Worm (Caenorhabditis elegans): ENCODE measurements around the gene cest-1.2.
"Not testable (repeated sequence)": the region's sequence is repeated elsewhere in the genome, so short reads cannot be mapped to it uniquely, and the experiment has no call there.

cest-1.2 gene

DNA sequence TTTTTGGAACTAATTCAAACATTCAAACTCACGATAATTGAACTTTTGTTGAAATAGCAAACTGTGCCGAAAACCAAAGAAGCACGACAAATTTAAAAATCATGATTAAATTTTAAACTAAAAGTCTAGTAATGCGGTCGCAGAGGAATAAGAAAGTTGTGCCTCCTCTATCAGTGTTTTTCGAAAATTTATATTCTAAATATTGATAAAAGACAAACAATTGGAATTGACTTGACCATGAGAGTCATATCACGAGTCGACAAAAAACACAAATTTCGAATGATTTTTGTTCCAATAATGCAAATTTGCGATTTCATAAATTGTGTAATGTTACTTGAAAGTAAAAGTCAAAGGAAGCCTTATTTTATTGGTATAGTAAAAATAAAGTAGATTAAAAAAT is at the start of gene cest-1.2:
TSS of gene cest-1.2 (minus strand) at position 165 of the 400 bp plus-strand sequence.
- TF ChIP-seq flt-1 (GFP tag; IDR thresholded peaks at IDR 0.05) (no peak), klf-2 (GFP tag; conservative IDR thresholded peaks at IDR 0.05) (no peak)

DNA sequence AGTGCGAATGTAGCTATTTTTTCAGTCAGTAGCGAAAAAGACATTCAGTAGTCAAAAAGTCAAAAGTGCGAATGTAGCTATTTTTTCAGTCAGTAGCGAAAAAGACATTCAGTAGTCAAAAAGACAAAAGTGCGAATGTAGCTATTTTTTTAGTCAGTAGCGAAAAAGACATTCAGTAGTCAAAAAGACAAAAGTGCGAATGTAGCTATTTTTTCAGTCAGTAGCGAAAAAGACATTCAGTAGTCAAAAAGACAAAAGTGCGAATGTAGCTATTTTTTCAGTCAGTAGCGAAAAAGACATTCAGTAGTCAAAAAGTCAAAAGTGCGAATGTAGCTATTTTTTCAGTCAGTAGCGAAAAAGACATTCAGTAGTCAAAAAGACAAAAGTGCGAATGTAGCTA is 44.6 kb upstream of the cest-1.2 start, which contains the start of gene T16A9.3:
TSS of gene T16A9.3 (plus strand) at position 301 of the 400 bp plus-strand sequence.
- not testable (repeated sequence) for TF ChIP-seq ztf-29 (GFP tag; IDR thresholded peaks at IDR 0.05); ztf-23 (GFP tag; IDR thresholded peaks at IDR 0.05); klf-2 (GFP tag; conservative IDR thresholded peaks at IDR 0.05)

ce11 chrV:14200086-14200485 is 39.4 kb upstream of the cest-1.2 start:
- TF ChIP-seq ztf-23 (GFP tag; IDR thresholded peaks at IDR 0.05) (no peak), klf-2 (GFP tag; conservative IDR thresholded peaks at IDR 0.05) (no peak), tab-1 (GFP tag; IDR thresholded peaks at IDR 0.05) (no peak), T22C8.4 (GFP tag; IDR thresholded peaks at IDR 0.05) (no peak), ztf-29 (GFP tag; IDR thresholded peaks at IDR 0.05) (no peak), med-1 (GFP tag; optimal IDR thresholded peaks at IDR 0.05; ENCODE audit: insufficient read depth) (no peak), ref-1 (GFP tag; conservative IDR thresholded peaks at IDR 0.05) (no peak), cog-1 (tag; optimal IDR thresholded peaks at IDR 0.05) (no peak), flt-1 (GFP tag; IDR thresholded peaks at IDR 0.05) (no peak)

DNA sequence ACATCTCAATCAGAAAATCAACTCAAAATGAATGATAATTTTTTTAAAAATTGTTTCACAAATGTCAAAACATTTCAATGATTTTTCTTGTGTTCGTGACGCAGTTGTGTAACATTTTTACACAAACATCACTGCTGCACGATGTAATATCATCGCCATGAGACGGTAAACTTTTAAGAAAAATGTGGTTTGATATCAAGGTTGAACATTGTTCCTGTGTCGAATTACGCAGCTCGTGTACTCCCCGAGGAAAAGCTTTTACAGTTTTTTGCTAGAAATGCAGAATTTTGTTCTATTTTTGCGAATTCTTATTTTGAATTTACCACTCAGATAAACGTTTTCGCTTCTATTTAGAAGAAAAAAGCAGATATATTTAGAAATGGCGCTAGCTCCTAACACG is 37.0 kb upstream of the cest-1.2 start:
- TF ChIP-seq tab-1 (GFP tag; IDR thresholded peaks at IDR 0.05) (no peak), med-1 (GFP tag; optimal IDR thresholded peaks at IDR 0.05; ENCODE audit: insufficient read depth) (no peak), ref-1 (GFP tag; conservative IDR thresholded peaks at IDR 0.05) (no peak), klf-2 (GFP tag; conservative IDR thresholded peaks at IDR 0.05) (no peak), ztf-29 (GFP tag; IDR thresholded peaks at IDR 0.05) (no peak), T22C8.4 (GFP tag; IDR thresholded peaks at IDR 0.05) (no peak), flt-1 (GFP tag; IDR thresholded peaks at IDR 0.05) (no peak), cog-1 (tag; optimal IDR thresholded peaks at IDR 0.05) (no peak), ztf-23 (GFP tag; IDR thresholded peaks at IDR 0.05) (no peak)

DNA sequence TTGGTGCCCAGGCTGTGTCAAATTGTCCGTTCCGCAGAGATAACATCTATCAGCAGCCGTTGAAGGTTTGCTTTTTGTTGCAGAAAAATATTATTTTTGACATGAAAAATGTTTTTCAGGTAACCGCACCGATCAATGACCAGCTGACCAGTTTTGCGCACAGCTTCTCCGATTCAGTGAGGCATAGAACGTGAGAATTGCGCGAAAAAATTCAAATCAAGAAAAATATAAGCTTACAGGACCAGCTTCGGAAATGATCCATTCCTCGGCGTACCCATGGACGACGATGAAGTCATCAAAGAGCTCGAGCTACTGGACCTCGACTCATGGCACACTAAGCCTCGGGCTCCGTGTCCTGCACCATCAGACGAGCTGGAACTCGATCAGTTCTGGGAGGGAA is 33.9 kb upstream of the cest-1.2 start:
- TF ChIP-seq flt-1 (GFP tag; IDR thresholded peaks at IDR 0.05) (no peak), tab-1 (GFP tag; IDR thresholded peaks at IDR 0.05) (no peak), ztf-29 (GFP tag; IDR thresholded peaks at IDR 0.05) (no peak), ref-1 (GFP tag; conservative IDR thresholded peaks at IDR 0.05) (no peak), ztf-23 (GFP tag; IDR thresholded peaks at IDR 0.05) (no peak), cog-1 (tag; optimal IDR thresholded peaks at IDR 0.05) (no peak)

- TF ChIP-seq ztf-29 (GFP tag; IDR thresholded peaks at IDR 0.05) (no peak), med-1 (GFP tag; optimal IDR thresholded peaks at IDR 0.05; ENCODE audit: insufficient read depth) (no peak), tab-1 (GFP tag; IDR thresholded peaks at IDR 0.05) (no peak), flt-1 (GFP tag; IDR thresholded peaks at IDR 0.05) (no peak), cog-1 (tag; optimal IDR thresholded peaks at IDR 0.05) (no peak), ref-1 (GFP tag; conservative IDR thresholded peaks at IDR 0.05) (no peak), ztf-23 (GFP tag; IDR thresholded peaks at IDR 0.05) (no peak), klf-2 (GFP tag; conservative IDR thresholded peaks at IDR 0.05) (no peak), T22C8.4 (GFP tag; IDR thresholded peaks at IDR 0.05) (no peak)
Measured at ce11 chrV:14193451-14193850, 32.8 kb upstream of the cest-1.2 start, which contains the start of gene atfs-1. TSS of gene atfs-1 (plus strand) at chrV:14193663.

ce11 chrV:14192870-14193269 is 32.2 kb upstream of the cest-1.2 start:
- TF ChIP-seq ztf-29 (GFP tag; IDR thresholded peaks at IDR 0.05) = no peak
- TF ChIP-seq T22C8.4 (GFP tag; IDR thresholded peaks at IDR 0.05) = no peak
- no peak for TF ChIP-seq ztf-23 (GFP tag; IDR thresholded peaks at IDR 0.05)
- no peak for TF ChIP-seq flt-1 (GFP tag; IDR thresholded peaks at IDR 0.05)
- no peak for TF ChIP-seq tab-1 (GFP tag; IDR thresholded peaks at IDR 0.05)
- no peak for TF ChIP-seq cog-1 (tag; optimal IDR thresholded peaks at IDR 0.05)
- no peak for TF ChIP-seq ref-1 (GFP tag; conservative IDR thresholded peaks at IDR 0.05)

DNA sequence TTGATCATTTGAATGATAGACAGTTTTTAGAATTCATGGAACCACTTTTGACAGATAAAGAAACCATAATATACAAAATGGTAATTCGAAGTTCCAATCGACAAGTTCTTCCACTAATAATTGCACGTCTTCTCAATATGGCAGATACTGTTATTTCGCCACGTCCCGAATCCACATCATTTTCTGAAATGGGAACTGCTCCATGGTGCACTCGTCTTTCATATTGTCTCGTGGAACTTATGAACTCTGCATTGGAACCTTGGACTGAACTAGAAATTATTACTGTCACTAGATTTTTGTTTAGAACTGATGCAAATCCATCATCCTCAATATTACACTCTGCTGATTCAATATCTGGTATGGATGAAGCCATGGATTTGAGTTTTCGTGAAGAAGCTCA is 26.4 kb upstream of the cest-1.2 start:
- TF ChIP-seq T22C8.4 (GFP tag; IDR thresholded peaks at IDR 0.05) = no peak

ce11 chrV:14185438-14185837 is 24.8 kb upstream of the cest-1.2 start, which contains the start of the genes trm-1 and ints-2:
TSS of gene trm-1 (minus strand) at chrV:14185612.
TSS of gene ints-2 (plus strand) at chrV:14185686.
- TF ChIP-seq cog-1 (tag; optimal IDR thresholded peaks at IDR 0.05) (peak; percentile 3), klf-2 (GFP tag; conservative IDR thresholded peaks at IDR 0.05) (no peak), ref-1 (GFP tag; conservative IDR thresholded peaks at IDR 0.05) (no peak)

ce11 chrV:14182860-14183259 is 22.2 kb upstream of the cest-1.2 start, which contains the start of gene cest-2.3:
TSS of gene cest-2.3 (minus strand) at chrV:14182960.
- TF ChIP-seq cog-1 (tag; optimal IDR thresholded peaks at IDR 0.05) (no peak), ref-1 (GFP tag; conservative IDR thresholded peaks at IDR 0.05) (no peak), T22C8.4 (GFP tag; IDR thresholded peaks at IDR 0.05) (no peak), med-1 (GFP tag; optimal IDR thresholded peaks at IDR 0.05; ENCODE audit: insufficient read depth) (no peak), flt-1 (GFP tag; IDR thresholded peaks at IDR 0.05) (no peak), tab-1 (GFP tag; IDR thresholded peaks at IDR 0.05) (no peak), ztf-29 (GFP tag; IDR thresholded peaks at IDR 0.05) (no peak), klf-2 (GFP tag; conservative IDR thresholded peaks at IDR 0.05) (no peak), ztf-23 (GFP tag; IDR thresholded peaks at IDR 0.05) (no peak)

DNA sequence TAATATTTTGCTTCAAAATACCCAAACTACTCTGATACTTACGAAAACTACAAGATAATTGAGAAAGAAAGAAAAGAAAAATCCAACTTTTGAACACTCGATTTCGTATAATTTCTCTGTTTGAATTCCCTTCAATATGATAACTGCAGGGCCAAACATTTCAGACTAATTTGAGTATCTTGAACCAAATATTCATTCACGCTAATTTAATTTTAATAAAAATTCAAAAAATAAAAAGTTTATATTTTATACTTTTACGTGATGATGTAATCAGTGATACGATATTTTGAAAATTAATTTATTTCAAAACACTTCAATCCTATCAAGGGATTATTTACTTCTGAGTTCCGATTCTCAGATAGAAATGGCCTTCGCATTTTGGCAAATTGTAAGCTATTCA is 19.3 kb upstream of the cest-1.2 start, which contains the start of gene ZC376.8:
TSS of gene ZC376.8 (plus strand) at position 301 of the 400 bp plus-strand sequence.
- TF ChIP-seq ref-1 (GFP tag; conservative IDR thresholded peaks at IDR 0.05) (no peak), ztf-23 (GFP tag; IDR thresholded peaks at IDR 0.05) (no peak), tab-1 (GFP tag; IDR thresholded peaks at IDR 0.05) (no peak), T22C8.4 (GFP tag; IDR thresholded peaks at IDR 0.05) (no peak), med-1 (GFP tag; optimal IDR thresholded peaks at IDR 0.05; ENCODE audit: insufficient read depth) (no peak), klf-2 (GFP tag; conservative IDR thresholded peaks at IDR 0.05) (no peak), cog-1 (tag; optimal IDR thresholded peaks at IDR 0.05) (no peak), flt-1 (GFP tag; IDR thresholded peaks at IDR 0.05) (no peak), ztf-29 (GFP tag; IDR thresholded peaks at IDR 0.05) (no peak)
